Fruit fly (Drosophila melanogaster): ENCODE results near the gene CG42537.

Gene CG42537

DNA sequence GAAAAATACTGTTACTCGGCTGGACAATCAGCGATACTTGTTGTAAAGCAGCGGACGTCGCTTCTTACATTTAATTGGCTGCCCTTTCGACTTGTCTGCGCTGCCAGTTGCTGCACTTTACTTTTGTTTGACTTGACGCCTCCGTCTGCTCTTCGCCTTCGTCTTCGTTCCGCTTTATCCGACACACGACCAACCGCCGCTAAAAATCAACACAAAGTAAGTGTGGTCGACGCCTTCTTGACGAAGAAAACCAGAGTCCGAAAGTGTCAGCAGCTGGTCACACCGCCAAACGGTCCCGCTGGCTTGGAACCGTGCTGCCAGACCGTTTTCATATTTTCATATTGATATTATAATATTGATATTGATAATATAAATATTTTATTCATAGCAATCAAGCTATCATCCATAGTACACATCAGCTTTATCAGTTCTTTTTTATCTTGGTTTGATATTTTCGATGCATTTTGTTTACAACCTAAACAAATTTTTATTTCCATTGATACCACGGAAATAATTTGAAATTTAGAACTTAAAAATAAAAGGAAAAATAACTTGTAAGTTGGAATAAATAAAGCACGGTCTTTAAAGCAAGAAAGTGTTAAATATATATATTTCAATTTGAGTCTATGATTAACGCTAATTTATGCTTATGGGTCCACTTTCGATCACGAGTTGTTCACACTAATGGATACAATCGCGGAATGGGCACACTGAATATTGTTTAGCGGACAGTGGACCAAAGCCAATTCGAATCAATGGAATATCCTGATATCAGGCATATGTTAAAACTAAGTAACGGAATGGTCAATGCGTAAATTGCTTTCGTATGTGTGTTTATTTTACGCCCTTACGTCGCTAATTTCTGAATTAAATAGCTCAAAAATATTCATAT, 28.3 kb downstream of the CG42537 start, which contains the start of gene Dmtn:
Gene Dmtn, minus strand, starts transcription at position 222 of the 892 bp plus-strand sequence.
- TF ChIP-seq lola (GFP tag; optimal IDR thresholded peaks at IDR 0.05) (peak in 1 of 3 experiments; percentile 20), az2 (GFP tag; optimal IDR thresholded peaks at IDR 0.05) (peak; percentile 2), CG2120 (GFP tag; optimal IDR thresholded peaks at IDR 0.05) (peak; percentile 32), phol (tag; optimal IDR thresholded peaks at IDR 0.05) (peak; percentile 51), Sox102F (GFP tag; optimal IDR thresholded peaks at IDR 0.05) (peak; percentile 12), CG13424 (tag; optimal IDR thresholded peaks at IDR 0.05) (peak; percentile 52), CG15696 (tag; optimal IDR thresholded peaks at IDR 0.05) (peak; percentile 16), CG12391 (tag; optimal IDR thresholded peaks at IDR 0.05) (peak; percentile 62), CG10654 (GFP tag; optimal IDR thresholded peaks at IDR 0.05) (peak; percentile 7), YL-1 (GFP tag; optimal IDR thresholded peaks at IDR 0.05) (peak; percentile 59), CG2875 (GFP tag; optimal IDR thresholded peaks at IDR 0.05) (peak; percentile 24), dmrt99B (tag; optimal IDR thresholded peaks at IDR 0.05) (peak; percentile 5), CG11723 (GFP tag; optimal IDR thresholded peaks at IDR 0.05) (no peak), stwl (tag; optimal IDR thresholded peaks at IDR 0.05) (peak; percentile 99), CG8388 (GFP tag; optimal IDR thresholded peaks at IDR 0.05) (peak; percentile 30), Hr51 (GFP tag; optimal IDR thresholded peaks at IDR 0.05) (peak; percentile 4 to 24), CG6854 (GFP tag; optimal IDR thresholded peaks at IDR 0.05) (no peak), CG4820 (GFP tag; optimal IDR thresholded peaks at IDR 0.05) (peak; percentile 4), ac (GFP tag; optimal IDR thresholded peaks at IDR 0.05) (peak; percentile 24), oc (tag; optimal IDR thresholded peaks at IDR 0.05) (peak; percentile 29), Oli (tag; optimal IDR thresholded peaks at IDR 0.05) (peak; percentile 25), wek (GFP tag; optimal IDR thresholded peaks at IDR 0.05) (peak; percentile 46), CG12942 (GFP tag; optimal IDR thresholded peaks at IDR 0.05) (no peak), CG7987 (GFP tag; optimal IDR thresholded peaks at IDR 0.05) (peak; percentile 72), NfI (GFP tag; optimal IDR thresholded peaks at IDR 0.05) (peak; percentile 3), Myb (GFP tag; optimal IDR thresholded peaks at IDR 0.05) (peak; percentile 37), bsh (GFP tag; optimal IDR thresholded peaks at IDR 0.05) (peak in 1 of 2 experiments; percentile 20), Trl (optimal IDR thresholded peaks at IDR 0.05) (peak in 1 of 2 experiments; percentile 21), Trl (GFP tag; optimal IDR thresholded peaks at IDR 0.05) (no peak), toy (GFP tag; IDR thresholded peaks at IDR 0.05) (no peak), CG30403 (GFP tag; optimal IDR thresholded peaks at IDR 0.05) (peak; percentile 24), dm (GFP tag; optimal IDR thresholded peaks at IDR 0.05) (peak; percentile 0), CG2678 (tag; optimal IDR thresholded peaks at IDR 0.05) (peak; percentile 22), gem (tag; optimal IDR thresholded peaks at IDR 0.05) (peak; percentile 48), CG17359 (tag; optimal IDR thresholded peaks at IDR 0.05) (peak; percentile 30), mam (GFP tag; optimal IDR thresholded peaks at IDR 0.05) (peak; percentile 10), Neu2 (GFP tag; optimal IDR thresholded peaks at IDR 0.05; ENCODE audit: borderline replicate concordance) (no peak), CG3065 (GFP tag; optimal IDR thresholded peaks at IDR 0.05) (no peak), Xbp1 (GFP tag; optimal IDR thresholded peaks at IDR 0.05) (peak; percentile 13), kay (GFP tag; optimal IDR thresholded peaks at IDR 0.05) (no peak), MESR4 (GFP tag; optimal IDR thresholded peaks at IDR 0.05) (peak; percentile 59), grau (tag; optimal IDR thresholded peaks at IDR 0.05) (peak; percentile 28), HmgD (GFP tag; optimal IDR thresholded peaks at IDR 0.05) (peak; percentile 38), CG12071 (GFP tag; optimal IDR thresholded peaks at IDR 0.05) (peak; percentile 35), CG30020 (tag; optimal IDR thresholded peaks at IDR 0.05) (peak; percentile 9), HLHmδ (GFP tag; optimal IDR thresholded peaks at IDR 0.05) (peak; percentile 93), Poxn (GFP tag; IDR thresholded peaks at IDR 0.05) (no peak)

Measured in whole organism, embryonic.